Worm (Caenorhabditis elegans): ENCODE measurements around the gene B0361.14.

B0361.14 gene

ce11 chrIII:7304961-7305648 is 5.8 kb upstream of the B0361.14 start:
- TF ChIP-seq elt-1 (tag; optimal IDR thresholded peaks at IDR 0.05; ENCODE audit: borderline replicate concordance, insufficient read depth) = peak; percentile 44
- no peak for TF ChIP-seq ces-1 (GFP tag; optimal IDR thresholded peaks at IDR 0.05)
- no peak for TF ChIP-seq ceh-83 (GFP tag; optimal IDR thresholded peaks at IDR 0.05)
- no peak for TF ChIP-seq bed-3 (GFP tag; optimal IDR thresholded peaks at IDR 0.05)

- TF ChIP-seq tbx-8 (GFP tag; optimal IDR thresholded peaks at IDR 0.05) = no peak
- TF ChIP-seq ztf-11 (tag; optimal IDR thresholded peaks at IDR 0.05) = no peak
- TF ChIP-seq nhr-76 (tag; optimal IDR thresholded peaks at IDR 0.05) = no peak
- no peak for TF ChIP-seq mls-2 (tag; optimal IDR thresholded peaks at IDR 0.05)
- TF ChIP-seq nhr-237 (tag; optimal IDR thresholded peaks at IDR 0.05) = no peak
- TF ChIP-seq lsy-2 (tag; optimal IDR thresholded peaks at IDR 0.05) = no peak
- TF ChIP-seq lin-13 (tag; optimal IDR thresholded peaks at IDR 0.05) = no peak
- no peak for TF ChIP-seq pha-4 (tag; optimal IDR thresholded peaks at IDR 0.05)
- TF ChIP-seq hlh-1 (tag; optimal IDR thresholded peaks at IDR 0.05) = no peak
- no peak for TF ChIP-seq flh-1 (GFP tag; optimal IDR thresholded peaks at IDR 0.05)
- no peak for TF ChIP-seq blmp-1 (tag; optimal IDR thresholded peaks at IDR 0.05)
- no peak for TF ChIP-seq unc-39 (tag; optimal IDR thresholded peaks at IDR 0.05)
- TF ChIP-seq nhr-12 (tag; optimal IDR thresholded peaks at IDR 0.05) = no peak
- TF ChIP-seq ceh-43 (GFP tag; optimal IDR thresholded peaks at IDR 0.05) = no peak
- TF ChIP-seq zip-8 (tag; optimal IDR thresholded peaks at IDR 0.05) = no peak
- no peak for TF ChIP-seq ceh-39 (tag; optimal IDR thresholded peaks at IDR 0.05)
- TF ChIP-seq nhr-2 (tag; optimal IDR thresholded peaks at IDR 0.05) = no peak
- TF ChIP-seq ham-2 (GFP tag; optimal IDR thresholded peaks at IDR 0.05) = no peak
- no peak for TF ChIP-seq mab-5 (tag; optimal IDR thresholded peaks at IDR 0.05)
- TF ChIP-seq elt-1 (tag; optimal IDR thresholded peaks at IDR 0.05; ENCODE audit: borderline replicate concordance, insufficient read depth) = no peak
Measured at ce11 chrIII:7301668-7302067, 2.3 kb upstream of the B0361.14 start.

- TF ChIP-seq drap-1 (GFP tag; optimal IDR thresholded peaks at IDR 0.05) (no peak), nhr-12 (tag; optimal IDR thresholded peaks at IDR 0.05) (no peak), hlh-1 (tag; optimal IDR thresholded peaks at IDR 0.05) (no peak), unc-62 (GFP tag; optimal IDR thresholded peaks at IDR 0.05) (no peak), flh-1 (GFP tag; optimal IDR thresholded peaks at IDR 0.05) (no peak), unc-120 (tag; optimal IDR thresholded peaks at IDR 0.05; ENCODE audit: poor library complexity, severe bottlenecking) (no peak)
Measured at ce11 chrIII:7300763-7301162, 1.4 kb upstream of the B0361.14 start.

ce11 chrIII:7300169-7300568 is 838 bp upstream of the B0361.14 start:
- TF ChIP-seq nhr-76 (tag; optimal IDR thresholded peaks at IDR 0.05) (no peak), bed-3 (GFP tag; optimal IDR thresholded peaks at IDR 0.05) (no peak), hlh-1 (tag; optimal IDR thresholded peaks at IDR 0.05) (no peak), tbx-8 (GFP tag; optimal IDR thresholded peaks at IDR 0.05) (no peak), ceh-43 (GFP tag; optimal IDR thresholded peaks at IDR 0.05) (no peak), elt-3 (tag; optimal IDR thresholded peaks at IDR 0.05) (no peak)

ce11 chrIII:7298045-7298444 is 1.3 kb downstream of the B0361.14 start:
- TF ChIP-seq M03D4.4 (tag; optimal IDR thresholded peaks at IDR 0.05) = no peak
- no peak for TF ChIP-seq lin-32 (GFP tag; optimal IDR thresholded peaks at IDR 0.05)
- TF ChIP-seq mep-1 (tag; optimal IDR thresholded peaks at IDR 0.05) = no peak
- no peak for TF ChIP-seq cnd-1 (tag; optimal IDR thresholded peaks at IDR 0.05)
- TF ChIP-seq nhr-12 (tag; optimal IDR thresholded peaks at IDR 0.05) = no peak
- no peak for TF ChIP-seq nhr-76 (tag; optimal IDR thresholded peaks at IDR 0.05)
- TF ChIP-seq mls-2 (tag; optimal IDR thresholded peaks at IDR 0.05) = no peak
- TF ChIP-seq zip-8 (tag; optimal IDR thresholded peaks at IDR 0.05) = no peak
- TF ChIP-seq unc-62 (GFP tag; optimal IDR thresholded peaks at IDR 0.05) = no peak
- TF ChIP-seq mab-5 (tag; optimal IDR thresholded peaks at IDR 0.05) = no peak
- TF ChIP-seq nhr-28 (tag; optimal IDR thresholded peaks at IDR 0.05) = no peak
- no peak for TF ChIP-seq sptf-1 (tag; optimal IDR thresholded peaks at IDR 0.05)
- TF ChIP-seq snpc-4 (tag; optimal IDR thresholded peaks at IDR 0.05) = no peak
- TF ChIP-seq tbx-8 (GFP tag; optimal IDR thresholded peaks at IDR 0.05) = no peak
- TF ChIP-seq blmp-1 (tag; optimal IDR thresholded peaks at IDR 0.05) = no peak
- no peak for TF ChIP-seq pha-4 (tag; optimal IDR thresholded peaks at IDR 0.05)
- TF ChIP-seq ceh-43 (GFP tag; optimal IDR thresholded peaks at IDR 0.05) = no peak
- no peak for TF ChIP-seq nhr-2 (tag; optimal IDR thresholded peaks at IDR 0.05)
- TF ChIP-seq unc-120 (tag; optimal IDR thresholded peaks at IDR 0.05; ENCODE audit: poor library complexity, severe bottlenecking) = no peak

Measured in whole organism, mixed stage, embryonic.